Worm (Caenorhabditis elegans) whole organism, L3 larva: ENCODE data around the gene cyc-2.2.

Experiments
- R02D3.7 ChIP-seq: fragments of 150-350 bp; optimal IDR thresholded peaks from 2 replicates; lab custom pipeline; 2014; ENCODE audit warnings: missing biosample characterization, missing genetic modification characterization
- ZK546.5 ChIP-seq: sonication (generic microtip); optimal IDR thresholded peaks from 2 replicates; lab custom pipeline; 2017; ENCODE audit warnings: missing biosample characterization, missing genetic modification characterization
- aly-2 ChIP-seq: fragments of 150-350 bp; optimal IDR thresholded peaks from 2 replicates; lab custom pipeline; 2014; ENCODE audit warnings: missing biosample characterization, missing genetic modification characterization
- ama-1 ChIP-seq: fragments of 150-350 bp; optimal IDR thresholded peaks from 2 replicates; lab custom pipeline; 2018
- ceh-16 ChIP-seq: sonication (generic microtip); optimal IDR thresholded peaks from 2 replicates; lab custom pipeline; 2017; ENCODE audit warnings: missing biosample characterization, missing genetic modification characterization
- ceh-28 ChIP-seq: fragments of 150-350 bp; optimal IDR thresholded peaks from 2 replicates; lab custom pipeline; 2014; ENCODE audit warnings: missing biosample characterization, missing genetic modification reagents, missing genetic modification characterization
- ceh-82 ChIP-seq: fragments of 150-350 bp; optimal IDR thresholded peaks from 2 replicates; lab custom pipeline; 2014; ENCODE audit warnings: missing biosample characterization, missing genetic modification characterization
- ceh-9 ChIP-seq: sonication (generic microtip); optimal IDR thresholded peaks from 2 replicates; lab custom pipeline; 2018; ENCODE audit warnings: missing biosample characterization, missing genetic modification characterization
- egl-27 ChIP-seq: sonication (generic microtip); optimal IDR thresholded peaks from 4 replicates; lab custom pipeline; 2017; ENCODE audit warnings: missing biosample characterization, missing genetic modification reagents, missing genetic modification characterization
- egl-5 ChIP-seq: fragments of 150-350 bp; optimal IDR thresholded peaks from 2 replicates; lab custom pipeline; 2017; ENCODE audit warnings: missing biosample characterization, missing genetic modification reagents, missing genetic modification characterization, inconsistent platforms
- elt-1 ChIP-seq: fragments of 150-350 bp; optimal IDR thresholded peaks from 2 replicates; lab custom pipeline; 2014; ENCODE audit warnings: missing biosample characterization, missing genetic modification characterization
- elt-2 ChIP-seq: sonication (generic microtip); optimal IDR thresholded peaks from 2 replicates; lab custom pipeline; 2016; ENCODE audit warnings: missing genetic modification reagents, mild to moderate bottlenecking, missing genetic modification characterization, missing compliant biosample characterization
- elt-3 ChIP-seq, 3 experiments: fragments of 150-350 bp in 1 of 3; sonication (generic microtip) in 2 of 3; optimal IDR thresholded peaks; 2 replicates in 2 of 3; 4 replicates in 1 of 3; lab custom pipeline; 2014 to 2017; ENCODE audit warnings: missing biosample characterization in 3 of 3, missing genetic modification characterization in 3 of 3
- eor-1 ChIP-seq, 2 experiments: fragments of 150-350 bp; optimal IDR thresholded peaks; 2 replicates each; lab custom pipeline; 2014 to 2018; ENCODE audit warnings: missing biosample characterization in 2 of 2, missing genetic modification characterization in 2 of 2
- fkh-10 ChIP-seq: sonication (generic microtip); optimal IDR thresholded peaks from 2 replicates; lab custom pipeline; 2017; ENCODE audit warnings: missing biosample characterization, missing genetic modification reagents, missing genetic modification characterization
- fkh-2 ChIP-seq: fragments of 150-350 bp; optimal IDR thresholded peaks from 2 replicates; lab custom pipeline; 2014; ENCODE audit warnings: missing biosample characterization, missing genetic modification reagents, missing genetic modification characterization
- fos-1 ChIP-seq: fragments of 150-350 bp; optimal IDR thresholded peaks from 2 replicates; lab custom pipeline; 2014; ENCODE audit warnings: missing biosample characterization, missing genetic modification characterization
- hmg-11 ChIP-seq: sonication (generic microtip); optimal IDR thresholded peaks from 2 replicates; lab custom pipeline; 2016; ENCODE audit warnings: missing genetic modification characterization, missing compliant biosample characterization
- jun-1 ChIP-seq: fragments of 150-350 bp; optimal IDR thresholded peaks from 2 replicates; lab custom pipeline; 2014; ENCODE audit warnings: missing biosample characterization, missing genetic modification reagents, missing genetic modification characterization
- lin-15B ChIP-seq: fragments of 150-350 bp; optimal IDR thresholded peaks from 2 replicates; lab custom pipeline; 2014; ENCODE audit warnings: missing biosample characterization, missing genetic modification characterization
- lsy-12 ChIP-seq: sonication (generic microtip); optimal IDR thresholded peaks from 2 replicates; lab custom pipeline; 2016; ENCODE audit warnings: mild to moderate bottlenecking, missing genetic modification characterization, missing compliant biosample characterization
- mdl-1 ChIP-seq: fragments of 150-350 bp; optimal IDR thresholded peaks from 2 replicates; lab custom pipeline; 2014; ENCODE audit warnings: missing biosample characterization, missing genetic modification characterization
- mml-1 ChIP-seq: fragments of 150-350 bp; sonication (generic microtip); optimal IDR thresholded peaks from 3 replicates; lab custom pipeline; 2014; ENCODE audit warnings: missing biosample characterization, missing genetic modification characterization
- nfya-1 ChIP-seq: sonication (generic microtip); optimal IDR thresholded peaks from 2 replicates; lab custom pipeline; 2017; ENCODE audit warnings: missing genetic modification characterization, mild to moderate bottlenecking, missing compliant biosample characterization, antibody characterized with exemption, moderate library complexity; ENCODE audit not compliant: insufficient read depth
- nhr-11 ChIP-seq: fragments of 150-350 bp; optimal IDR thresholded peaks from 2 replicates; lab custom pipeline; 2014; ENCODE audit warnings: missing biosample characterization, missing genetic modification characterization
- nhr-23 ChIP-seq: fragments of 150-350 bp; optimal IDR thresholded peaks from 2 replicates; lab custom pipeline; 2014; ENCODE audit warnings: missing biosample characterization, missing genetic modification reagents, missing genetic modification characterization
- nhr-237 ChIP-seq: fragments of 150-350 bp; optimal IDR thresholded peaks from 2 replicates; lab custom pipeline; 2014; ENCODE audit warnings: missing biosample characterization, missing genetic modification characterization
- nhr-25 ChIP-seq: sonication (generic microtip); optimal IDR thresholded peaks from 2 replicates; lab custom pipeline; 2017; ENCODE audit warnings: missing biosample characterization, missing genetic modification characterization
- nhr-28 ChIP-seq: fragments of 150-350 bp; optimal IDR thresholded peaks from 2 replicates; lab custom pipeline; 2014; ENCODE audit warnings: missing biosample characterization, missing genetic modification characterization
- nhr-43 ChIP-seq: sonication (generic microtip); optimal IDR thresholded peaks from 2 replicates; lab custom pipeline; 2016; ENCODE audit warnings: mild to moderate bottlenecking, missing genetic modification characterization, missing compliant biosample characterization; ENCODE audit not compliant: poor library complexity, severe bottlenecking
- nhr-67 ChIP-seq: fragments of 150-350 bp; optimal IDR thresholded peaks from 2 replicates; lab custom pipeline; 2014; ENCODE audit warnings: missing biosample characterization, missing genetic modification characterization
- nhr-76 ChIP-seq: fragments of 150-350 bp; sonication (generic microtip); optimal IDR thresholded peaks from 5 replicates; lab custom pipeline; 2014; ENCODE audit warnings: missing biosample characterization, missing genetic modification characterization
- pha-4 ChIP-seq: fragments of 150-350 bp; optimal IDR thresholded peaks from 2 replicates; lab custom pipeline; 2014; ENCODE audit warnings: missing biosample characterization, missing genetic modification reagents, missing genetic modification characterization
- pqm-1 ChIP-seq: fragments of 150-350 bp; optimal IDR thresholded peaks from 2 replicates; lab custom pipeline; 2017; ENCODE audit warnings: missing biosample characterization, missing genetic modification characterization, inconsistent platforms
- sea-2 ChIP-seq: fragments of 150-350 bp; sonication (generic microtip); optimal IDR thresholded peaks from 4 replicates; lab custom pipeline; 2014; ENCODE audit warnings: missing biosample characterization, missing genetic modification reagents, missing genetic modification characterization
- skn-1 ChIP-seq: fragments of 150-350 bp; optimal IDR thresholded peaks from 2 replicates; lab custom pipeline; 2014; ENCODE audit warnings: missing biosample characterization, missing genetic modification characterization
- snpc-4 ChIP-seq: fragments of 150-350 bp; optimal IDR thresholded peaks from 2 replicates; lab custom pipeline; 2014; ENCODE audit warnings: missing biosample characterization, missing genetic modification characterization
- unc-39 ChIP-seq: sonication (generic microtip); optimal IDR thresholded peaks from 4 replicates; lab custom pipeline; 2017; ENCODE audit warnings: missing biosample characterization, missing genetic modification characterization
- unc-62 ChIP-seq: fragments of 150-350 bp; sonication (generic microtip); optimal IDR thresholded peaks from 4 replicates; lab custom pipeline; 2014; ENCODE audit warnings: missing biosample characterization, missing genetic modification reagents, missing genetic modification characterization
- zag-1 ChIP-seq: fragments of 150-350 bp; optimal IDR thresholded peaks from 2 replicates; lab custom pipeline; 2014; ENCODE audit warnings: missing biosample characterization, missing genetic modification characterization
- ztf-11 ChIP-seq: fragments of 150-350 bp; optimal IDR thresholded peaks from 2 replicates; lab custom pipeline; 2014; ENCODE audit warnings: missing biosample characterization, missing genetic modification characterization
- ztf-4 ChIP-seq: fragments of 150-350 bp; optimal IDR thresholded peaks from 2 replicates; lab custom pipeline; 2014; ENCODE audit warnings: missing biosample characterization, missing genetic modification characterization

cyc-2.2 gene

DNA sequence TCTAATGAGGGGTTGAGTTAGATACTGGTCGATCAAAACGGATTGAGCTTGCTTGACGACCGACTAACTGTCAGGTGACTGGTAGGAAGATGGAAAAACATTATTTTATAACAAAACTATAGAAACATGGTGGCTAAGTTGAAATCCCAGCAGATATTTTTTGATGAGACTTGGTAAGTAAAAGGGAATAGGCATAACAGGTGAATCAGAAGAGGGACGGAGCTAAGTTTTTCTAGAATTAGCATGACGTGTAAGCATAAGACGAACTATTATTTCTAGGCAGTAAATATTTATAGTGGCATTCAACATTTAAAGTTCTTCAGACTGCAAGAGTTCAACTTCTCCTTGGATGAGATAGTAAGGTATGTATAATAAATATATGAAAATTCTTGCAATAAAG, 32.5 kb upstream of the cyc-2.2 start, which contains the start of gene F56H9.8:
Gene F56H9.8, plus strand, starts transcription at position 301 of the 400 bp plus-strand sequence.
- TF ChIP-seq elt-2 (no peak), ceh-9 (tag; lab: Kevin White, UChicago) (no peak), fkh-10 (no peak), fkh-2 (tag; lab: Kevin White, UChicago) (no peak), nhr-25 (tag; lab: Kevin White, UChicago) (no peak), ZK546.5 (tag; lab: Kevin White, UChicago) (no peak), unc-62 (GFP tag; lab: Kevin White, UChicago) (no peak), ceh-16 (tag; lab: Kevin White, UChicago) (no peak), sea-2 (GFP tag; lab: Kevin White, UChicago) (no peak)

DNA sequence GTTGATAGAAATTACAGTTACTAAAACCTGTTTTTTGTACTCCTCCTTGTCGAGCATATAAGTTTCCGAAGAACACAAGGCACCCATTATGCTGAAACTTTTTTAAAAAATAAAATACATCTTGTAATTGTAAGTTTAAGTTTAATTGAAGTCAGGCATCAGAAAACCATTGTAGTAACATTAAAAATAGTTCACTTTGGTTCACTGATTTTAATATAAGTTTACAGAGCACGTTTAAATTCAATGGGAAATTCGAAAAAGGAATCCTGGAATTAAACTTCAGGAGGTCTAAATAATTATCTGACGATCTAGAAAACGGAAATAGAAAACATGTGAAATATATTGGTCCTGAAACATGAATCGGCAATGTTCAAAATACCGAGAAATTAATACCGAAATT, 28.4 kb upstream of the cyc-2.2 start, which contains the start of gene gpa-8:
Gene gpa-8, minus strand, starts transcription at position 101 of the 400 bp plus-strand sequence.
- TF ChIP-seq lsy-12 (no peak), nhr-67 (tag; lab: Kevin White, UChicago) (no peak), ztf-11 (tag; lab: Kevin White, UChicago) (no peak), nhr-237 (no peak), ceh-28 (tag; lab: Kevin White, UChicago) (no peak), mml-1 (tag; lab: Kevin White, UChicago) (no peak), ceh-82 (no peak), eor-1 (tag; optimal IDR thresholded peaks at IDR 0.05; lab: Kevin White, UChicago) (no peak), snpc-4 (tag; lab: Kevin White, UChicago) (no peak), lin-15B (tag; lab: Kevin White, UChicago) (no peak), egl-5 (no peak), ceh-16 (tag; lab: Kevin White, UChicago) (no peak), ama-1 (lab: Kevin White, UChicago) (no peak), egl-27 (tag; lab: Kevin White, UChicago) (no peak), fos-1 (tag; lab: Kevin White, UChicago) (no peak), elt-1 (tag; lab: Kevin White, UChicago) (no peak)

DNA sequence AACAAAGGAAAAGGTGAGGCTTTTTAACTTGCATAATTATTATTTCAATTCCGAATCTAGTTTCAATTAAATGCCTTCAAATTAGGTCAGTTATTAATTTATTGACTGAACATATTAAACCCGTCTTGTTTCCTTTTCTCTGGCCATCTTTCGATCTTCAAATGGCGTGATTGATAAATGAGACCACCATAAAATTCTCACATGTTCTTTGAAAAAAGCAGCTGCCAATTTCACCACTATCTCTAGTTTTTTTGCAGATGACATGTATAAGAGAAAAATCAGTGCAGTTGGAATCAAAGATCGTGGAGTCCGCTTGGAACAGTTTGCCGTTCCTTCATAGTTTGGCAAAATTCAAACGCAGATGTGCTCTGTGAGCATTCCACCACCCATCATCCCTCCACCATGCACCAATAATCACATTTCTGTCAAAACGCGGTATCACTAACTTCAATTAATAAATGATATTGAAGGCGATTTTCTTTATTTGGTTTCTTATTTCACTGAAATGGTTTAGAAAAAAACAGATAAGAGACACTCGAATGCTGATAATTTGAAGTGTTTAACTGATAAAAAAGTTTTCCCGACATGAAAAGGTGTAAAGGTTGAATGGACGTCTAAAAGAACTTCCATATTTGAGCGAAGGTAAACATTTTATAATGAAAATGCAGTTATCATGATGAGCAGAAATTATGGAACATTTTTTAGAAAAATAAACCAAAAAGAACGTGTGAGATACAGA, 25.9 kb upstream of the cyc-2.2 start:
- TF ChIP-seq nhr-23 (tag; lab: Kevin White, UChicago) (peak; percentile 16), nhr-43 (peak; percentile 54), egl-5 (no peak), fkh-10 (no peak), R02D3.7 (tag; lab: Kevin White, UChicago) (no peak), pqm-1 (tag; lab: Kevin White, UChicago) (peak; percentile 72), ceh-9 (tag; lab: Kevin White, UChicago) (no peak), elt-2 (peak; percentile 92), pha-4 (tag; lab: Kevin White, UChicago) (peak; percentile 40), ceh-82 (no peak)

DNA sequence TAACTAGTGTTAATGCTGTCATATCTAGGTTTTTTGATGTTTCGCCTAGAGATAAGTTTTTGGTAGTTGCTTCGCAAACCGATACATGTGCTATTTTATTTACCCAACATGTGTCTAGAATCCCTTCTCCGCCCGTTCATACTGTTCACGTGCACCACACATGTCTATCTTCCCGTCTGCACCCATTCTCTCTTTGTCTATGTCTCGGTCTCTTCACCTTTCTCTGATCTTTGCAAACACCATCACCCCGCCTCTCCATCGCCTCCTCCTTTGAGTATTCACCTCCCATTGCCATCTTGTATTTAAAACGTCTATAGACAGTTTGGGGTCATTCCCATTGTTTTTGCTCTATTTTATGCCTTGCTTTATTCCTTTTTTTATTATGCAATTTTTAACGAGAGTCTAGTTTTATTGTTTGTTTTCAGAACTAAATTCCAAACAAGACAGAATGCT, 25.2 kb upstream of the cyc-2.2 start, which contains the start of gene F56H9.2:
Gene F56H9.2, plus strand, starts transcription at position 426 of the 453 bp plus-strand sequence.
- TF ChIP-seq unc-39 (tag; lab: Kevin White, UChicago) (no peak), ceh-82 (no peak), sea-2 (GFP tag; lab: Kevin White, UChicago) (no peak), hmg-11 (tag; lab: Kevin White, UChicago) (no peak), egl-5 (no peak), nhr-43 (peak; percentile 89), elt-1 (tag; lab: Kevin White, UChicago) (peak; percentile 19), pha-4 (tag; lab: Kevin White, UChicago) (peak; percentile 90), ZK546.5 (tag; lab: Kevin White, UChicago) (no peak), nhr-25 (tag; lab: Kevin White, UChicago) (peak; percentile 93), nhr-237 (no peak), fos-1 (tag; lab: Kevin White, UChicago) (no peak), nhr-11 (tag; lab: Kevin White, UChicago) (no peak), fkh-10 (no peak), ceh-16 (tag; lab: Kevin White, UChicago) (no peak), unc-62 (GFP tag; lab: Kevin White, UChicago) (no peak), jun-1 (tag; lab: Kevin White, UChicago) (peak; percentile 62), eor-1 (tag; optimal IDR thresholded peaks at IDR 0.05; lab: Kevin White, UChicago) (no peak), skn-1 (tag; lab: Kevin White, UChicago) (no peak), mdl-1 (tag; lab: Kevin White, UChicago) (peak; percentile 72), pqm-1 (tag; lab: Kevin White, UChicago) (peak; percentile 71), nhr-23 (tag; lab: Kevin White, UChicago) (peak; percentile 71), nhr-76 (tag; lab: Kevin White, UChicago) (no peak), ceh-9 (tag; lab: Kevin White, UChicago) (no peak), egl-27 (tag; lab: Kevin White, UChicago) (peak; percentile 74), zag-1 (tag; lab: Kevin White, UChicago) (no peak), nhr-28 (tag; lab: Kevin White, UChicago) (no peak), elt-3 (tag; optimal IDR thresholded peaks at IDR 0.05; lab: Kevin White, UChicago) (no peak), ztf-4 (tag; lab: Kevin White, UChicago) (no peak), ama-1 (lab: Kevin White, UChicago) (peak; percentile 8), R02D3.7 (tag; lab: Kevin White, UChicago) (peak; percentile 27), nhr-67 (tag; lab: Kevin White, UChicago) (no peak), mml-1 (tag; lab: Kevin White, UChicago) (peak; percentile 96), nfya-1 (tag; lab: Kevin White, UChicago) (peak; percentile 64), aly-2 (tag; lab: Kevin White, UChicago) (no peak)
